Worm (Caenorhabditis elegans) whole organism, L4 larva: ENCODE results near the gene sdhb-1.

Experiments
- F44E2.7 ChIP-seq: fragments of 200-800 bp; sonication (Bioruptor generic); IDR thresholded peaks from 2 replicates; pipeline ENCODE4 v2.1.2; 2022; ENCODE audit warnings: missing genetic modification characterization, missing compliant biosample characterization
- Y105C5A.15 ChIP-seq: fragments of 200-800 bp; sonication (Bioruptor generic); IDR thresholded peaks from 2 replicates; pipeline ENCODE4 v1.3.6; 2022; ENCODE audit warnings: missing genetic modification characterization, missing compliant biosample characterization
- Y5F2A.4 ChIP-seq: fragments of 200-800 bp; sonication (Bioruptor generic); optimal IDR thresholded peaks from 2 replicates; lab custom pipeline; 2018; ENCODE audit warnings: mild to moderate bottlenecking, missing genetic modification characterization, missing compliant biosample characterization
- ZK337.2 ChIP-seq: fragments of 200-800 bp; sonication (Bioruptor generic); IDR thresholded peaks from 2 replicates; pipeline ENCODE4 v1.3.6; 2022; ENCODE audit warnings: missing genetic modification reagents, missing genetic modification characterization, missing compliant biosample characterization
- aha-1 ChIP-seq: fragments of 150-350 bp; peaks from one replicate; lab custom pipeline; 2014; ENCODE audit warnings: missing biosample characterization, missing genetic modification characterization
- arid-1 ChIP-seq: fragments of 200-800 bp; sonication (Bioruptor generic); conservative IDR thresholded peaks from 2 replicates; pipeline ENCODE4 v1.3.6; 2022; ENCODE audit warnings: missing genetic modification reagents, missing genetic modification characterization, missing compliant biosample characterization
- ceh-32 ChIP-seq: sonication (generic microtip); optimal IDR thresholded peaks from 2 replicates; lab custom pipeline; 2016; ENCODE audit warnings: mild to moderate bottlenecking, missing genetic modification characterization, missing compliant biosample characterization; ENCODE audit not compliant: poor library complexity
- ceh-82 ChIP-seq: sonication (generic microtip); optimal IDR thresholded peaks from 2 replicates; lab custom pipeline; 2017; ENCODE audit warnings: missing biosample characterization, missing genetic modification characterization
- ces-1 ChIP-seq: fragments of 150-350 bp; sonication (generic microtip); optimal IDR thresholded peaks from 4 replicates; lab custom pipeline; 2014; ENCODE audit warnings: missing biosample characterization, missing genetic modification reagents, missing genetic modification characterization
- cey-2 ChIP-seq: sonication (generic microtip); optimal IDR thresholded peaks from 3 replicates; lab custom pipeline; 2017; ENCODE audit warnings: missing genetic modification characterization, mild to moderate bottlenecking, missing compliant biosample characterization, antibody characterized with exemption, borderline replicate concordance; ENCODE audit not compliant: insufficient read depth
- daf-16 ChIP-seq, 3 experiments: sonication (generic microtip); optimal IDR thresholded peaks; 2 replicates each; lab custom pipeline; 2016 to 2017; ENCODE audit warnings: missing genetic modification characterization in 3 of 3, missing genetic modification reagents in 3 of 3, mild to moderate bottlenecking in 2 of 3, missing compliant biosample characterization in 2 of 3, missing biosample characterization in 1 of 3, moderate library complexity in 1 of 3
- dmd-6 ChIP-seq: fragments of 200-800 bp; sonication (Bioruptor generic); IDR thresholded peaks from 2 replicates; pipeline ENCODE4 v1.3.6; 2022; ENCODE audit warnings: missing genetic modification reagents, missing genetic modification characterization, missing compliant biosample characterization
- egl-43 ChIP-seq: fragments of 200-800 bp; sonication (Bioruptor generic); IDR thresholded peaks from 2 replicates; pipeline ENCODE4 v1.3.6; 2022; ENCODE audit warnings: missing genetic modification reagents, missing genetic modification characterization, missing compliant biosample characterization
- hif-1 ChIP-seq, 2 experiments: sonication (generic microtip); optimal IDR thresholded peaks; 2 replicates each; lab custom pipeline; 2016 to 2017; ENCODE audit warnings: missing compliant biosample characterization in 2 of 2, missing genetic modification characterization in 2 of 2, missing genetic modification reagents in 2 of 2, missing genotype in 2 of 2, mild to moderate bottlenecking in 1 of 2
- hlh-11 ChIP-seq: fragments of 200-800 bp; sonication (Bioruptor generic); optimal IDR thresholded peaks from 2 replicates; lab custom pipeline; 2018; ENCODE audit warnings: mild to moderate bottlenecking, missing genetic modification characterization, missing compliant biosample characterization
- hlh-30 ChIP-seq: sonication (generic microtip); optimal IDR thresholded peaks from 2 replicates; lab custom pipeline; 2017; ENCODE audit warnings: antibody characterized with exemption, mild to moderate bottlenecking, missing genetic modification characterization, missing compliant biosample characterization; ENCODE audit not compliant: insufficient read depth
- hmg-1.1 ChIP-seq: fragments of 200-800 bp; sonication (Bioruptor generic); IDR thresholded peaks from 2 replicates; pipeline ENCODE4 v1.3.6; 2022; ENCODE audit warnings: missing genetic modification reagents, missing genetic modification characterization, missing compliant biosample characterization
- jun-1 ChIP-seq: fragments of 150-350 bp; optimal IDR thresholded peaks from 2 replicates; lab custom pipeline; 2014; ENCODE audit warnings: missing biosample characterization, missing genetic modification reagents, missing genetic modification characterization
- lin-29 ChIP-seq: fragments of 200-800 bp; sonication (Bioruptor generic); IDR thresholded peaks from 2 replicates; pipeline ENCODE4 v1.3.6; 2022; ENCODE audit warnings: missing genetic modification reagents, missing genetic modification characterization, missing compliant biosample characterization
- lir-3 ChIP-seq: sonication (generic microtip); optimal IDR thresholded peaks from 2 replicates; lab custom pipeline; 2016; ENCODE audit warnings: mild to moderate bottlenecking, missing genetic modification characterization, missing compliant biosample characterization
- madf-5 ChIP-seq, 2 experiments: fragments of 200-800 bp; sonication (Bioruptor generic); IDR thresholded peaks; 2 replicates each; pipeline ENCODE4 v1.3.6; 2022; ENCODE audit warnings: missing compliant biosample characterization in 2 of 2, missing genetic modification characterization in 2 of 2
- mdl-1 ChIP-seq, 2 experiments: fragments of 150-350 bp in 1 of 2; sonication (generic microtip) in 1 of 2; optimal IDR thresholded peaks; 2 replicates each; lab custom pipeline; 2014 to 2017; ENCODE audit warnings: missing biosample characterization in 2 of 2, missing genetic modification characterization in 2 of 2
- mep-1 ChIP-seq: fragments of 150-350 bp; sonication (generic microtip); optimal IDR thresholded peaks from 3 replicates; lab custom pipeline; 2014; ENCODE audit warnings: missing biosample characterization, missing genetic modification characterization
- mxl-2 ChIP-seq: fragments of 200-800 bp; sonication (Bioruptor generic); conservative IDR thresholded peaks from 2 replicates; pipeline ENCODE4 v1.3.6; 2022; ENCODE audit warnings: missing genetic modification reagents, missing genetic modification characterization, missing compliant biosample characterization
- mxl-3 ChIP-seq: fragments of 200-800 bp; sonication (Bioruptor generic); optimal IDR thresholded peaks from 2 replicates; lab custom pipeline; 2018; ENCODE audit warnings: mild to moderate bottlenecking, missing genetic modification characterization, missing compliant biosample characterization
- nhr-11 ChIP-seq: fragments of 150-350 bp; optimal IDR thresholded peaks from 2 replicates; lab custom pipeline; 2014; ENCODE audit warnings: missing biosample characterization, missing genetic modification characterization
- nhr-111 ChIP-seq: fragments of 200-800 bp; sonication (Bioruptor generic); optimal IDR thresholded peaks from 2 replicates; lab custom pipeline; 2018; ENCODE audit warnings: mild to moderate bottlenecking, missing genetic modification characterization, missing compliant biosample characterization
- nhr-237 ChIP-seq: sonication (generic microtip); optimal IDR thresholded peaks from 2 replicates; lab custom pipeline; 2017; ENCODE audit warnings: missing biosample characterization, missing genetic modification characterization
- nhr-25 ChIP-seq: sonication (generic microtip); optimal IDR thresholded peaks from 2 replicates; lab custom pipeline; 2017; ENCODE audit warnings: missing genetic modification characterization, mild to moderate bottlenecking, missing compliant biosample characterization, antibody characterized with exemption, moderate library complexity, borderline replicate concordance; ENCODE audit not compliant: insufficient read depth
- nhr-28 ChIP-seq: fragments of 150-350 bp; optimal IDR thresholded peaks from 2 replicates; lab custom pipeline; 2014; ENCODE audit warnings: missing biosample characterization, missing genetic modification characterization
- nhr-42 ChIP-seq: fragments of 200-800 bp; sonication (Bioruptor generic); IDR thresholded peaks from 2 replicates; pipeline ENCODE4 v1.3.6; 2022; ENCODE audit warnings: missing genetic modification characterization, missing compliant biosample characterization
- nhr-76 ChIP-seq: fragments of 150-350 bp; optimal IDR thresholded peaks from 2 replicates; lab custom pipeline; 2014; ENCODE audit warnings: missing biosample characterization, missing genetic modification characterization
- php-3 ChIP-seq: fragments of 200-800 bp; sonication (Bioruptor generic); IDR thresholded peaks from 2 replicates; pipeline ENCODE4 v1.3.6; 2022; ENCODE audit warnings: missing genetic modification reagents, missing genetic modification characterization, missing compliant biosample characterization
- pqm-1 ChIP-seq: sonication (generic microtip); optimal IDR thresholded peaks from 2 replicates; lab custom pipeline; 2017; ENCODE audit warnings: missing biosample characterization, missing genetic modification characterization
- saeg-2 ChIP-seq: fragments of 200-800 bp; sonication (Bioruptor generic); IDR thresholded peaks from 2 replicates; pipeline ENCODE4 v1.3.6; 2022; ENCODE audit warnings: missing genetic modification reagents, missing genetic modification characterization, missing compliant biosample characterization
- sdz-12 ChIP-seq: fragments of 200-800 bp; sonication (Bioruptor generic); optimal IDR thresholded peaks from 2 replicates; lab custom pipeline; 2018; ENCODE audit warnings: mild to moderate bottlenecking, missing genetic modification characterization, missing compliant biosample characterization
- unc-62 ChIP-seq, 3 experiments: fragments of 150-350 bp in 1 of 3; sonication (generic microtip); optimal IDR thresholded peaks in 2 of 3; peaks in 1 of 3; 1 replicate in 1 of 3; 2 replicates in 2 of 3; lab custom pipeline; 2014 to 2017; ENCODE audit warnings: missing biosample characterization in 3 of 3, missing genetic modification characterization in 3 of 3, missing genetic modification reagents in 3 of 3, missing genotype in 1 of 3
- zfp-3 ChIP-seq: fragments of 200-800 bp; sonication (Bioruptor generic); conservative IDR thresholded peaks from 2 replicates; pipeline ENCODE4 v1.3.6; 2022; ENCODE audit warnings: missing genetic modification reagents, missing genetic modification characterization, missing compliant biosample characterization
- zip-2 ChIP-seq: fragments of 150-350 bp; optimal IDR thresholded peaks from 2 replicates; lab custom pipeline; 2014; ENCODE audit warnings: missing biosample characterization, missing genetic modification characterization

sdhb-1 gene

DNA sequence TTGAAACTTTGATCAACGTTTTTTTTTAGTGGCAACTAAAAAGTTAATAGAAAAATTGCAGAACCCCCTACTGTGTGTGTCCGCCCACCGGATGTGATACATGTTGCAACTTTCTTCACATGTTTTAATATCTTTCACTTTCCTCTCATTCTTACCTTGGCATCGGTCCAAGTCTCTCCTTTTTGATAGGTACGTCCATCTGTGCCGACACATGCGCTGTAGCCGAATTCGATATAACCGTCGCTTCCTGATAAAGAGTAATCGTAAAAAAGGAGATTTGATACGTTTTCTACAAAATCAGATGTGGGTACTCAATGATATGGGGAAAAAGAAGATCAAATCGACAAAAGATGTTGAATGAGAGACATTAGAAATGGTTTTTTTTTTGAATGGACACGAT lies 7.4 kb downstream of the sdhb-1 start:
- TF ChIP-seq ceh-82 (tag; lab: Kevin White, UChicago) (no peak), ces-1 (no peak), ZK337.2 (no peak), mxl-3 (GFP tag; lab: Kevin White, UChicago) (no peak), jun-1 (no peak), aha-1 (tag; lab: Kevin White, UChicago) (peak; percentile 37), nhr-11 (no peak), daf-16 (GFP tag; optimal IDR thresholded peaks at IDR 0.05; lab: Kevin White, UChicago) (no peak), daf-16 (tag; optimal IDR thresholded peaks at IDR 0.05; lab: Kevin White, UChicago) (no peak), mep-1 (no peak), php-3 (GFP tag; lab: Robert Waterston, UW) (no peak), zfp-3 (no peak), hif-1 (tag; optimal IDR thresholded peaks at IDR 0.05; lab: Kevin White, UChicago) (no peak), nhr-28 (tag; lab: Kevin White, UChicago) (peak; percentile 39), egl-43 (GFP tag; lab: Robert Waterston, UW) (no peak)

- TF ChIP-seq nhr-76 (tag; lab: Kevin White, UChicago) (no peak), mdl-1 (tag; optimal IDR thresholded peaks at IDR 0.05; lab: Kevin White, UChicago) (peak in 1 of 2 experiments; percentile 79), lir-3 (tag; lab: Kevin White, UChicago) (no peak), nhr-28 (tag; lab: Kevin White, UChicago) (peak; percentile 82), hlh-30 (peak; percentile 83), dmd-6 (GFP tag; lab: Robert Waterston, UW) (peak; percentile 10; the same call in 1 of the 2 replicates), madf-5 (GFP tag; IDR thresholded peaks at IDR 0.05; lab: Robert Waterston, UW) (no peak), hlh-11 (tag; lab: Kevin White, UChicago) (peak; percentile 53), mxl-3 (GFP tag; lab: Kevin White, UChicago) (peak; percentile 83), nhr-25 (peak; percentile 1)
Measured at ce11 chrII:9343955-9344354, 8.6 kb downstream of the sdhb-1 start.

DNA sequence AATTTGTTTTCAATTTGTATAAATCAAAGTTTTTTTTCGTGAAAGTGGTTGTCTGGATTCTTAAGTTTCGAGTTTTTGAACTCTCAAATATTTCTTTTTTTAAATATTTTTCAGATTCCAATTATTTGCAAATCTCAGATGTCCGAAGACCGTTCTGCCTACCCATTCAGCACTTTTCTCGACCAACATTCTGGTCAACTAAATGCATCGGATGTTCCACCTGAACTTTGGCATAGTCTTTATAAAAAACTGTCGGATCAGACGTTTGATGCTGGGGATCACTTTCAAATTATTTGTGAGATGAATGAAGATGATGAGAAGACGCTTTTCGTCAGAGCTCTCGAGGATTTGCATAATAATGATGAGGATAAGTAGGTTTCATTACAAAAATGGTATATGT lies 13.7 kb downstream of the sdhb-1 start, which contains the start of gene ttll-12:
Gene ttll-12 (plus strand): TSS at position 139 of the 400 bp plus-strand sequence.
- TF ChIP-seq arid-1 (GFP tag; lab: Robert Waterston, UW) = no peak
- no peak for TF ChIP-seq cey-2
- TF ChIP-seq nhr-111 (GFP tag; lab: Kevin White, UChicago) = no peak
- no peak for TF ChIP-seq mxl-3 (GFP tag; lab: Kevin White, UChicago)
- no peak for TF ChIP-seq pqm-1 (tag; lab: Kevin White, UChicago)
- TF ChIP-seq zip-2 (tag; lab: Kevin White, UChicago) = no peak
- no peak for TF ChIP-seq lin-29 (GFP tag; lab: Robert Waterston, UW)
- TF ChIP-seq saeg-2 (GFP tag; lab: Robert Waterston, UW) = no peak
- TF ChIP-seq nhr-237 (tag; lab: Kevin White, UChicago) = no peak
- no peak for TF ChIP-seq sdz-12 (GFP tag; lab: Kevin White, UChicago)
- TF ChIP-seq Y105C5A.15 (GFP tag; lab: Robert Waterston, UW) = no peak
- TF ChIP-seq hmg-1.1 (GFP tag; lab: Robert Waterston, UW) = no peak
- TF ChIP-seq unc-62 (GFP tag; optimal IDR thresholded peaks at IDR 0.05 in 1 of 2; lab: Kevin White, UChicago) = no peak
- TF ChIP-seq unc-62 (tag; optimal IDR thresholded peaks at IDR 0.05; lab: Kevin White, UChicago) = no peak
- no peak for TF ChIP-seq mxl-2 (GFP tag; lab: Robert Waterston, UW)
- TF ChIP-seq hlh-30 = no peak
- TF ChIP-seq F44E2.7 (GFP tag; lab: Robert Waterston, UW) = no peak
- TF ChIP-seq nhr-42 (GFP tag; lab: Robert Waterston, UW) = no peak
- TF ChIP-seq ceh-32 (tag; lab: Kevin White, UChicago) = no peak
- no peak for TF ChIP-seq Y5F2A.4 (GFP tag; lab: Kevin White, UChicago)
- no peak for TF ChIP-seq hif-1 (tag; optimal IDR thresholded peaks at IDR 0.05; lab: Kevin White, UChicago)
- TF ChIP-seq, all 104 proteins: peak for 0
